Worm (Caenorhabditis elegans) whole organism, young adult: Measurements from ENCODE around the gene Y47D3B.12.
"Not testable (repeated sequence)": the region's sequence is repeated elsewhere in the genome, so short reads cannot be mapped to it uniquely, and the experiment has no call there.

ENCODE experiments used
- B0019.2 ChIP-seq: fragments of 200-800 bp; sonication (Bioruptor generic); conservative IDR thresholded peaks from 2 replicates; pipeline ENCODE4 v1.3.6; 2022; ENCODE audit warnings: missing genetic modification reagents, missing genetic modification characterization, missing compliant biosample characterization
- F57C9.4 ChIP-seq: sonication (generic microtip); optimal IDR thresholded peaks from 2 replicates; lab custom pipeline; 2017; ENCODE audit warnings: mild to moderate bottlenecking, missing genetic modification characterization, missing compliant biosample characterization
- ceh-27 ChIP-seq: fragments of 200-800 bp; sonication (Bioruptor generic); optimal IDR thresholded peaks from 2 replicates; lab custom pipeline; 2018; ENCODE audit warnings: mild to moderate bottlenecking, missing genetic modification characterization, moderate library complexity, missing compliant biosample characterization
- hlh-12 ChIP-seq: sonication (generic microtip); optimal IDR thresholded peaks from 2 replicates; lab custom pipeline; 2016; ENCODE audit warnings: missing genetic modification characterization, missing compliant biosample characterization
- mcd-1 ChIP-seq: fragments of 200-800 bp; sonication (Bioruptor generic); IDR thresholded peaks from 2 replicates; pipeline ENCODE4 v1.3.6; 2022; ENCODE audit warnings: missing genetic modification reagents, missing genetic modification characterization, missing compliant biosample characterization
- somi-1 ChIP-seq: fragments of 200-800 bp; sonication (Bioruptor generic); optimal IDR thresholded peaks from 2 replicates; lab custom pipeline; 2018; ENCODE audit warnings: mild to moderate bottlenecking, missing genetic modification characterization, missing compliant biosample characterization
- ztf-3 ChIP-seq: fragments of 200-800 bp; sonication (Bioruptor generic); optimal IDR thresholded peaks from 2 replicates; lab custom pipeline; 2018; ENCODE audit warnings: mild to moderate bottlenecking, missing genetic modification characterization, missing compliant biosample characterization
- ztf-6 ChIP-seq: fragments of 200-800 bp; sonication (Bioruptor generic); IDR thresholded peaks from 2 replicates; pipeline ENCODE4 v1.3.6; 2022; ENCODE audit warnings: missing genetic modification reagents, missing genetic modification characterization, missing compliant biosample characterization

- not testable (repeated sequence) for TF ChIP-seq hlh-12; B0019.2; ztf-6 (GFP tag; lab: Robert Waterston, UW); mcd-1; ceh-27 (GFP tag; lab: Kevin White, UChicago); somi-1 (GFP tag; lab: Kevin White, UChicago); ztf-3; F57C9.4
These were observed 32.0 kb downstream of the Y47D3B.12 start for ce11 chrIII:11434864-11435263.
